Worm (Caenorhabditis elegans): ENCODE results near the gene fbn-1.

The fbn-1 gene

ce11 chrIII:7582885-7583284 lies 42.3 kb upstream of the fbn-1 start, which contains the start of gene R13A5.10:
R13A5.10 (minus strand) TSS chrIII:7582985.
- TF ChIP-seq nhr-77 (tag; optimal IDR thresholded peaks at IDR 0.05) (no peak), nhr-12 (tag; optimal IDR thresholded peaks at IDR 0.05) (no peak), ceh-28 (tag; optimal IDR thresholded peaks at IDR 0.05) (no peak), hmg-11 (tag; optimal IDR thresholded peaks at IDR 0.05) (no peak), ztf-11 (tag; optimal IDR thresholded peaks at IDR 0.05) (no peak), lin-39 (tag; optimal IDR thresholded peaks at IDR 0.05) (no peak), elt-1 (tag; optimal IDR thresholded peaks at IDR 0.05) (no peak), elt-3 (tag; optimal IDR thresholded peaks at IDR 0.05) (no peak), ceh-9 (tag; optimal IDR thresholded peaks at IDR 0.05) (no peak)

- TF ChIP-seq lin-39 (tag; optimal IDR thresholded peaks at IDR 0.05) (peak; percentile 7), nhr-43 (tag; optimal IDR thresholded peaks at IDR 0.05; ENCODE audit: poor library complexity, severe bottlenecking) (no peak), egl-27 (tag; optimal IDR thresholded peaks at IDR 0.05) (no peak), pha-4 (tag; optimal IDR thresholded peaks at IDR 0.05) (peak; percentile 80), mdl-1 (tag; optimal IDR thresholded peaks at IDR 0.05) (no peak), ceh-28 (tag; optimal IDR thresholded peaks at IDR 0.05) (no peak), fos-1 (tag; optimal IDR thresholded peaks at IDR 0.05) (no peak), nhr-12 (tag; optimal IDR thresholded peaks at IDR 0.05) (no peak), unc-39 (tag; optimal IDR thresholded peaks at IDR 0.05) (no peak), ztf-4 (tag; optimal IDR thresholded peaks at IDR 0.05) (no peak), mml-1 (tag; optimal IDR thresholded peaks at IDR 0.05) (no peak), unc-62 (GFP tag; optimal IDR thresholded peaks at IDR 0.05) (no peak), snpc-4 (tag; optimal IDR thresholded peaks at IDR 0.05) (no peak), lsy-12 (tag; optimal IDR thresholded peaks at IDR 0.05) (no peak), nhr-23 (tag; optimal IDR thresholded peaks at IDR 0.05) (no peak), ztf-11 (tag; optimal IDR thresholded peaks at IDR 0.05) (no peak), nhr-25 (tag; optimal IDR thresholded peaks at IDR 0.05) (peak; percentile 5), ceh-9 (tag; optimal IDR thresholded peaks at IDR 0.05) (no peak), nhr-11 (tag; optimal IDR thresholded peaks at IDR 0.05) (no peak), lin-15B (tag; optimal IDR thresholded peaks at IDR 0.05) (peak; percentile 39), tbx-2 (tag; optimal IDR thresholded peaks at IDR 0.05) (no peak), pqm-1 (tag; optimal IDR thresholded peaks at IDR 0.05) (no peak), elt-2 (tag; optimal IDR thresholded peaks at IDR 0.05) (peak; percentile 27), sea-2 (GFP tag; optimal IDR thresholded peaks at IDR 0.05) (no peak), nhr-76 (tag; optimal IDR thresholded peaks at IDR 0.05) (no peak), elt-3 (tag; optimal IDR thresholded peaks at IDR 0.05) (no peak), nhr-28 (tag; optimal IDR thresholded peaks at IDR 0.05) (no peak), daf-12 (tag; optimal IDR thresholded peaks at IDR 0.05) (no peak), eor-1 (tag; optimal IDR thresholded peaks at IDR 0.05) (no peak), fkh-2 (tag; optimal IDR thresholded peaks at IDR 0.05) (no peak), R02D3.7 (tag; optimal IDR thresholded peaks at IDR 0.05) (peak; percentile 84), jun-1 (tag; optimal IDR thresholded peaks at IDR 0.05) (no peak), elt-1 (tag; optimal IDR thresholded peaks at IDR 0.05) (no peak), egl-5 (tag; optimal IDR thresholded peaks at IDR 0.05) (no peak), ama-1 (optimal IDR thresholded peaks at IDR 0.05) (no peak), hmg-11 (tag; optimal IDR thresholded peaks at IDR 0.05) (no peak), ceh-16 (tag; optimal IDR thresholded peaks at IDR 0.05) (no peak), zag-1 (tag; optimal IDR thresholded peaks at IDR 0.05) (no peak), aly-2 (tag; optimal IDR thresholded peaks at IDR 0.05) (no peak), ZK546.5 (tag; optimal IDR thresholded peaks at IDR 0.05) (no peak), ceh-82 (tag; optimal IDR thresholded peaks at IDR 0.05) (no peak), nhr-237 (tag; optimal IDR thresholded peaks at IDR 0.05) (no peak), nfya-1 (tag; optimal IDR thresholded peaks at IDR 0.05; ENCODE audit: insufficient read depth) (peak; percentile 45), fkh-10 (GFP tag; optimal IDR thresholded peaks at IDR 0.05) (no peak), nhr-67 (tag; optimal IDR thresholded peaks at IDR 0.05) (no peak), nhr-77 (tag; optimal IDR thresholded peaks at IDR 0.05) (no peak), skn-1 (tag; optimal IDR thresholded peaks at IDR 0.05) (no peak)
Measured at ce11 chrIII:7584131-7584646, 41.0 kb upstream of the fbn-1 start, which contains the start of gene cup-5. cup-5 (plus strand) TSS chrIII:7584181.

Measured in whole organism, L3 larva.